Worm (Caenorhabditis elegans) whole organism, early embryonic: ENCODE data around the gene K01G5.10.

ENCODE experiments used
- B0310.2 ChIP-seq: sonication (generic microtip); optimal IDR thresholded peaks from 2 replicates; lab custom pipeline; 2016; ENCODE audit warnings: mild to moderate bottlenecking, missing genetic modification characterization, missing compliant biosample characterization
- F13C5.2 ChIP-seq: sonication (generic microtip); optimal IDR thresholded peaks from 2 replicates; lab custom pipeline; 2017; ENCODE audit warnings: mild to moderate bottlenecking, missing genetic modification characterization, inconsistent platforms, missing compliant biosample characterization
- aly-1 ChIP-seq: sonication (generic microtip); optimal IDR thresholded peaks from 2 replicates; lab custom pipeline; 2016; ENCODE audit warnings: missing genetic modification characterization, missing compliant biosample characterization
- ama-1 ChIP-seq: fragments of 150-350 bp; optimal IDR thresholded peaks from 2 replicates; lab custom pipeline; 2014
- ceh-13 ChIP-seq: fragments of 200-800 bp; sonication (Bioruptor generic); optimal IDR thresholded peaks from 2 replicates; lab custom pipeline; 2018; ENCODE audit warnings: mild to moderate bottlenecking, missing genetic modification characterization, missing compliant biosample characterization
- ceh-36 ChIP-seq: sonication (generic microtip); optimal IDR thresholded peaks from 2 replicates; lab custom pipeline; 2016; ENCODE audit warnings: missing genetic modification characterization, inconsistent platforms, missing compliant biosample characterization
- ets-7 ChIP-seq: sonication (generic microtip); optimal IDR thresholded peaks from 2 replicates; lab custom pipeline; 2016; ENCODE audit warnings: missing genotype, missing genetic modification characterization, missing compliant biosample characterization
- flt-1 ChIP-seq: fragments of 200-800 bp; sonication (Bioruptor generic); IDR thresholded peaks from 2 replicates; pipeline ENCODE4 v1.3.6; 2022; ENCODE audit warnings: missing genetic modification characterization, missing compliant biosample characterization
- hmbx-1 ChIP-seq: sonication (generic microtip); optimal IDR thresholded peaks from 2 replicates; lab custom pipeline; 2016; ENCODE audit warnings: mild to moderate bottlenecking, missing genetic modification characterization, missing compliant biosample characterization
- hmg-4 ChIP-seq: fragments of 200-800 bp; sonication (Bioruptor generic); optimal IDR thresholded peaks from 2 replicates; lab custom pipeline; 2018; ENCODE audit warnings: mild to moderate bottlenecking, missing genetic modification characterization, missing compliant biosample characterization
- hnd-1 ChIP-seq: sonication (generic microtip); optimal IDR thresholded peaks from 2 replicates; lab custom pipeline; 2016; ENCODE audit warnings: missing genetic modification characterization, missing compliant biosample characterization
- pes-1 ChIP-seq: fragments of 200-800 bp; sonication (Bioruptor generic); IDR thresholded peaks from 2 replicates; pipeline ENCODE4 v1.3.6; 2022; ENCODE audit warnings: missing genetic modification reagents, missing genetic modification characterization, missing compliant biosample characterization
- scrt-1 ChIP-seq: fragments of 200-800 bp; sonication (Bioruptor generic); IDR thresholded peaks from 2 replicates; pipeline ENCODE4 v1.3.6; 2022; ENCODE audit warnings: missing genetic modification characterization, missing compliant biosample characterization
- sea-1 ChIP-seq: fragments of 200-800 bp; sonication (Bioruptor generic); conservative IDR thresholded peaks from 2 replicates; pipeline ENCODE4 v1.3.6; 2022; ENCODE audit warnings: missing genetic modification characterization, missing compliant biosample characterization
- tbx-11 ChIP-seq: fragments of 200-800 bp; sonication (Bioruptor generic); IDR thresholded peaks from 2 replicates; pipeline ENCODE4 v1.3.6; 2022; ENCODE audit warnings: missing genetic modification characterization, missing compliant biosample characterization
- tbx-37 ChIP-seq: fragments of 200-800 bp; sonication (Bioruptor generic); conservative IDR thresholded peaks from 2 replicates; pipeline ENCODE4 v1.3.6; 2022; ENCODE audit warnings: missing genetic modification reagents, missing genetic modification characterization, missing compliant biosample characterization
- tra-4 ChIP-seq: sonication (generic microtip); optimal IDR thresholded peaks from 2 replicates; lab custom pipeline; 2017; ENCODE audit warnings: missing genetic modification characterization, missing compliant biosample characterization

K01G5.10 gene

DNA sequence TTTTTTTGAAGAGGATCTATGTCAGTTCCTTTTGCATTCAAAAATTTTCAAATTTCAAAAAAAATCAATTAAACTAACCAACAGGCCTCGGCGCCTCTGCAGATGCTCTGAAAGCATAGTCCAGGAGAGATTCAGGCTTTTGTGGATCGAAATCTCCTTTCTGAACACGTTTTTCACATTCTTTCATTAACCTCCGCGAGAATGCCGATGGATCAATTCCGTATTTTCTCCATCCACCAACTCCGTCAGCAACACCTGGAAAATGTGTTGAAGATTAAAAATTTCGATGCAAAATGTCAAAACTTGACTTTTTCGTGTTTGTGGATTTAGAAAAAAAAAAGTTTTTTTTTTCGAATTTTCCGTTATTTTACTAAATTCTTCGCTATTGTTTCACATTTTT lies 43.8 kb downstream of the K01G5.10 start:
- TF ChIP-seq tra-4 (no peak), ets-7 (no peak)

DNA sequence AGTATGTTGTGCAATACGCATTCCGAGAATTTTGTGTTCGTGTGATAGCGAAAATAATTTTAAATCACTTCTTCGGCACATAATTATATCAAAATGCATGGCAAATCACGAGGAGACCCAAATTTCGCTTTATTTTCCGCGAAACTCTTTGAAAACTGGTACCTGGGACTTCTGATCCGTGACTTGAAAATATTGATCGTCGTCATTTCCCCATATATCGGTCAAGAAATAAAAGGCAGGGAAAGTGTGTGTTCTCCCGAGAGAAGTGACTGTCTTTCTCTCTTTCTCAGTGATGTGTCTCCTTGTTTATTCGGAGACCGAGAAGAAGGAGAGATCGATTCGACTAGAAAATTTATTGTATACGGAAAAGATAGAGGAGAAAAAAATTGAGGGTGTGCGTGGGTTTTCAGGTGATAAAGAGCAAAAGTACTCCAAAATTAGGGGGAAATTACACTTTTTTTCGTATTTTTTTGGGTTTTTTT lies 47.1 kb downstream of the K01G5.10 start, which contains the start of gene W09D10.5:
TSS of gene W09D10.5 (minus strand) at position 345 of the 482 bp plus-strand sequence.
- TF ChIP-seq F13C5.2 (no peak), ama-1 (lab: Kevin White, UChicago) (peak; percentile 85), aly-1 (no peak), pes-1 (GFP tag; lab: Robert Waterston, UW) (no peak), ceh-36 (no peak)

DNA sequence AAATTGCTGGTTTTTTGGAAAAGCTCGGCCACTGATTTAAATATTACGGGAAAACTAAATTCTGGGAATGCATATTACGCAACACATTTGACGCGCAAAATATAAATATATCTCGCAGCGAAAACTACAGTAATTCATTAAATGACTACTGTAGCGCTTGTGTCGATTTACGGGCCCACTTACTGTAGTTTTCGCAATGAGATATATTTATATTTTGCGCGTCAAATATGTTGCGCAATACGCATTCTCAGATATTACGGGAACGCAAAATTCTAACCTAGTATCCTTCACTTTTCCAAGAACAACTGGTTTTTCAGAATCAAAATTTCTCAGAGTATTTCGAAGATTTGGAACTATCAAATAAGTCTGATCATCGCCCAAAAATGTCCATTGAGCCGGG lies 48.6 kb downstream of the K01G5.10 start:
- TF ChIP-seq B0310.2 (tag; lab: Kevin White, UChicago) (no peak), ceh-13 (no peak), tra-4 (no peak), ets-7 (no peak), sea-1 (GFP tag; lab: Robert Waterston, UW) (no peak), ceh-36 (no peak), aly-1 (no peak), hmg-4 (no peak), tbx-11 (GFP tag; lab: Robert Waterston, UW) (no peak), flt-1 (GFP tag; lab: Robert Waterston, UW) (no peak), scrt-1 (GFP tag; lab: Robert Waterston, UW) (no peak), hnd-1 (tag; lab: Kevin White, UChicago) (no peak), ama-1 (lab: Kevin White, UChicago) (no peak), pes-1 (GFP tag; lab: Robert Waterston, UW) (no peak), F13C5.2 (no peak), hmbx-1 (tag; lab: Kevin White, UChicago) (no peak), tbx-37 (GFP tag; lab: Robert Waterston, UW) (no peak)

DNA sequence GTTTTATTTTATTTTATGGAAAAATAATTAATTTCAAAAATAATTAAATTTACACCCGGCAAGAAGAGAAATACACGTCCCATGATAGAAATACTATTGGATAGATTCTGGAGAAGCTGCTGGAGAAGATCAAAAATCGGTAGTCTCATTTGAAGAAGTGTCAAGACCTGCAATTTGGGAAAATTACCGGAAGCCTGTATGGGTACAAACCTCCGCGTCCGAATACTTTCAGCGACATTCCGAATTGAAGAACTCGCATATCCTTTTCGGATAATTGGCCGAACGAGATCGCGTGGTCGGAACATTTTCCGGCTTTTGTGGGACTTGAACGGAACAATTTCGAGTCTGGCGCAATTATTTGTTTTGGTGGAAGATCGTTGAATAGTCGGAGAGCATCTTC lies 49.8 kb downstream of the K01G5.10 start:
- TF ChIP-seq hmbx-1 (tag; lab: Kevin White, UChicago): no peak
- TF ChIP-seq tbx-11 (GFP tag; lab: Robert Waterston, UW): no peak
- TF ChIP-seq hnd-1 (tag; lab: Kevin White, UChicago): no peak
- TF ChIP-seq B0310.2 (tag; lab: Kevin White, UChicago): no peak
- no peak for TF ChIP-seq ceh-36
- no peak for TF ChIP-seq ama-1 (lab: Kevin White, UChicago)
- no peak for TF ChIP-seq aly-1
- no peak for TF ChIP-seq flt-1 (GFP tag; lab: Robert Waterston, UW)
- no peak for TF ChIP-seq tra-4
- no peak for TF ChIP-seq scrt-1 (GFP tag; lab: Robert Waterston, UW)
- no peak for TF ChIP-seq pes-1 (GFP tag; lab: Robert Waterston, UW)
- TF ChIP-seq ceh-13: no peak
- no peak for TF ChIP-seq hmg-4
- TF ChIP-seq F13C5.2: no peak
- no peak for TF ChIP-seq ets-7
- TF ChIP-seq sea-1 (GFP tag; lab: Robert Waterston, UW): no peak
